Worm (Caenorhabditis elegans) whole organism, young adult: ENCODE measurements around the gene swp-1.

ENCODE experiments used
- B0336.3 ChIP-seq: fragments of 200-800 bp; sonication (Bioruptor generic); IDR thresholded peaks from 2 replicates; pipeline ENCODE4 v1.3.6; 2022; ENCODE audit warnings: missing genetic modification characterization, missing compliant biosample characterization
- C06A6.2 ChIP-seq: fragments of 200-800 bp; sonication (Bioruptor generic); conservative IDR thresholded peaks from 2 replicates; pipeline ENCODE4 v1.3.6; 2022; ENCODE audit warnings: missing genetic modification characterization, missing compliant biosample characterization
- C17E4.6 ChIP-seq: fragments of 200-800 bp; sonication (Bioruptor generic); IDR thresholded peaks from 2 replicates; pipeline ENCODE4 v1.3.6; 2022; ENCODE audit warnings: missing genetic modification reagents, missing genetic modification characterization, missing compliant biosample characterization
- F10E7.11 ChIP-seq: sonication (generic microtip); optimal IDR thresholded peaks from 2 replicates; lab custom pipeline; 2017; ENCODE audit warnings: mild to moderate bottlenecking, missing genetic modification characterization, moderate library complexity, missing compliant biosample characterization
- F33H1.4 ChIP-seq: fragments of 200-800 bp; sonication (Bioruptor generic); IDR thresholded peaks from 2 replicates; pipeline ENCODE4 v1.3.6; 2022; ENCODE audit warnings: missing genetic modification reagents, missing genetic modification characterization, missing compliant biosample characterization
- F39B2.1 ChIP-seq: fragments of 200-800 bp; sonication (Bioruptor generic); IDR thresholded peaks from 2 replicates; pipeline ENCODE4 v1.3.6; 2022; ENCODE audit warnings: missing genetic modification reagents, missing genetic modification characterization, missing compliant biosample characterization
- K11D2.4 ChIP-seq: fragments of 200-800 bp; sonication (Bioruptor generic); IDR thresholded peaks from 2 replicates; pipeline ENCODE4 v1.3.6; 2022; ENCODE audit warnings: missing genetic modification reagents, missing genetic modification characterization, missing compliant biosample characterization
- Y53G8AR.9 ChIP-seq: fragments of 200-800 bp; sonication (Bioruptor generic); conservative IDR thresholded peaks from 2 replicates; pipeline ENCODE4 v1.3.6; 2022; ENCODE audit warnings: missing genetic modification reagents, missing genetic modification characterization, missing compliant biosample characterization
- Y95B8A.8 ChIP-seq: fragments of 200-800 bp; sonication (Bioruptor generic); IDR thresholded peaks from 2 replicates; pipeline ENCODE4 v1.3.6; 2022; ENCODE audit warnings: missing genetic modification reagents, missing genetic modification characterization, missing compliant biosample characterization
- ZK185.1 ChIP-seq: sonication (generic microtip); optimal IDR thresholded peaks from 2 replicates; lab custom pipeline; 2016; ENCODE audit warnings: mild to moderate bottlenecking, missing genetic modification characterization, missing compliant biosample characterization; ENCODE audit not compliant: poor library complexity, severe bottlenecking
- attf-6 ChIP-seq: fragments of 200-800 bp; sonication (Bioruptor generic); IDR thresholded peaks from 2 replicates; pipeline ENCODE4 v1.3.6; 2022; ENCODE audit warnings: missing genetic modification reagents, missing genetic modification characterization, missing compliant biosample characterization
- cebp-1 ChIP-seq, 2 experiments: fragments of 200-800 bp in 1 of 2; sonication (Bioruptor generic) in 1 of 2; sonication (generic microtip) in 1 of 2; IDR thresholded peaks in 1 of 2; optimal IDR thresholded peaks in 1 of 2; 2 replicates each; pipeline versions ENCODE4 v1.3.6 to Lab custom; 2017 to 2022; ENCODE audit warnings: missing compliant biosample characterization in 2 of 2, missing genetic modification characterization in 2 of 2, mild to moderate bottlenecking in 1 of 2, missing genetic modification reagents in 1 of 2, moderate library complexity in 1 of 2
- ceh-40 ChIP-seq: fragments of 200-800 bp; sonication (Bioruptor generic); IDR thresholded peaks from 2 replicates; pipeline ENCODE4 v1.3.6; 2022; ENCODE audit warnings: missing genetic modification characterization, missing compliant biosample characterization
- ceh-58 ChIP-seq: fragments of 200-800 bp; sonication (Bioruptor generic); IDR thresholded peaks from 2 replicates; pipeline ENCODE4 v1.3.6; 2022; ENCODE audit warnings: missing genetic modification characterization, missing compliant biosample characterization
- ceh-91 ChIP-seq: fragments of 200-800 bp; sonication (Bioruptor generic); IDR thresholded peaks from 2 replicates; pipeline ENCODE4 v1.3.6; 2022; ENCODE audit warnings: missing genetic modification reagents, missing genetic modification characterization, missing compliant biosample characterization
- chd-7 ChIP-seq: sonication (generic microtip); optimal IDR thresholded peaks from 2 replicates; lab custom pipeline; 2016; ENCODE audit warnings: mild to moderate bottlenecking, missing genetic modification characterization, moderate library complexity, missing compliant biosample characterization
- dpff-1 ChIP-seq: sonication (generic microtip); optimal IDR thresholded peaks from 2 replicates; lab custom pipeline; 2017; ENCODE audit warnings: mild to moderate bottlenecking, missing genetic modification characterization, missing compliant biosample characterization
- efl-1 ChIP-seq: fragments of 150-350 bp; optimal IDR thresholded peaks from 2 replicates; lab custom pipeline; 2014; ENCODE audit warnings: missing biosample characterization, missing genetic modification reagents, missing genetic modification characterization
- egl-18 ChIP-seq: fragments of 200-800 bp; sonication (Bioruptor generic); IDR thresholded peaks from 2 replicates; pipeline ENCODE4 v1.3.6; 2022; ENCODE audit warnings: missing genetic modification reagents, missing genetic modification characterization, missing compliant biosample characterization
- egl-44 ChIP-seq: fragments of 200-800 bp; sonication (Bioruptor generic); IDR thresholded peaks from 2 replicates; pipeline ENCODE4 v1.3.6; 2022; ENCODE audit warnings: missing genetic modification reagents, missing genetic modification characterization, missing compliant biosample characterization
- ets-4 ChIP-seq: fragments of 200-800 bp; sonication (Bioruptor generic); optimal IDR thresholded peaks from 2 replicates; lab custom pipeline; 2018; ENCODE audit warnings: mild to moderate bottlenecking, missing genetic modification characterization, missing compliant biosample characterization
- him-1 ChIP-seq: sonication (generic microtip); optimal IDR thresholded peaks from 2 replicates; lab custom pipeline; 2016; ENCODE audit warnings: missing genotype, missing genetic modification reagents, missing genetic modification characterization, missing compliant biosample characterization
- hmg-20 ChIP-seq: fragments of 200-800 bp; sonication (Bioruptor generic); IDR thresholded peaks from 2 replicates; pipeline ENCODE4 v1.3.6; 2022; ENCODE audit warnings: missing genetic modification reagents, missing genetic modification characterization, missing compliant biosample characterization
- hrde-1 ChIP-seq: sonication (generic microtip); optimal IDR thresholded peaks from 2 replicates; lab custom pipeline; 2016; ENCODE audit warnings: missing genetic modification characterization, mild to moderate bottlenecking, missing compliant biosample characterization, moderate library complexity, missing genotype, missing genetic modification reagents, borderline replicate concordance
- let-526 ChIP-seq: fragments of 200-800 bp; sonication (Bioruptor generic); IDR thresholded peaks from 2 replicates; pipeline ENCODE4 v1.3.6; 2022; ENCODE audit warnings: missing genetic modification reagents, missing genetic modification characterization, missing compliant biosample characterization
- lin-54 ChIP-seq: fragments of 200-800 bp; sonication (Bioruptor generic); optimal IDR thresholded peaks from 2 replicates; lab custom pipeline; 2018; ENCODE audit warnings: mild to moderate bottlenecking, missing genetic modification characterization, missing compliant biosample characterization
- lsl-1 ChIP-seq: fragments of 200-800 bp; sonication (Bioruptor generic); optimal IDR thresholded peaks from 2 replicates; lab custom pipeline; 2018; ENCODE audit warnings: mild to moderate bottlenecking, missing genetic modification characterization, moderate library complexity, missing compliant biosample characterization
- lsy-27 ChIP-seq: sonication (generic microtip); optimal IDR thresholded peaks from 2 replicates; lab custom pipeline; 2017; ENCODE audit warnings: missing genetic modification characterization, mild to moderate bottlenecking, missing compliant biosample characterization, antibody characterized with exemption, missing genotype, borderline replicate concordance; ENCODE audit not compliant: insufficient read depth
- madf-10 ChIP-seq: sonication (generic microtip); optimal IDR thresholded peaks from 2 replicates; lab custom pipeline; 2016; ENCODE audit warnings: mild to moderate bottlenecking, missing genetic modification characterization, missing compliant biosample characterization
- madf-6 ChIP-seq: fragments of 200-800 bp; sonication (Bioruptor generic); IDR thresholded peaks from 2 replicates; pipeline ENCODE4 v1.3.6; 2022; ENCODE audit warnings: missing genetic modification reagents, missing genetic modification characterization, missing compliant biosample characterization
- nfya-2 ChIP-seq: fragments of 200-800 bp; sonication (Bioruptor generic); IDR thresholded peaks from 2 replicates; pipeline ENCODE4 v1.3.6; 2022; ENCODE audit warnings: missing genetic modification reagents, missing genetic modification characterization, missing compliant biosample characterization
- rcor-1 ChIP-seq: fragments of 200-800 bp; sonication (Bioruptor generic); IDR thresholded peaks from 2 replicates; pipeline ENCODE4 v1.3.6; 2022; ENCODE audit warnings: missing genetic modification reagents, missing genetic modification characterization, missing compliant biosample characterization
- rpc-1 ChIP-seq, 2 experiments: fragments of 150-350 bp in 1 of 2; sonication (generic microtip) in 1 of 2; optimal IDR thresholded peaks; 2 replicates each; lab custom pipeline; 2014 to 2018; ENCODE audit warnings: missing biosample characterization in 1 of 2, missing genetic modification characterization in 1 of 2, missing genetic modification reagents in 1 of 2, missing genotype in 1 of 2
- somi-1 ChIP-seq: fragments of 200-800 bp; sonication (Bioruptor generic); optimal IDR thresholded peaks from 2 replicates; lab custom pipeline; 2018; ENCODE audit warnings: mild to moderate bottlenecking, missing genetic modification characterization, missing compliant biosample characterization
- sptf-2 ChIP-seq: fragments of 200-800 bp; sonication (Bioruptor generic); optimal IDR thresholded peaks from 2 replicates; lab custom pipeline; 2018; ENCODE audit warnings: mild to moderate bottlenecking, missing genetic modification characterization, missing compliant biosample characterization
- tbp1 ChIP-seq: fragments of 200-800 bp; sonication (Bioruptor generic); optimal IDR thresholded peaks from 2 replicates; lab custom pipeline; 2018; ENCODE audit warnings: mild to moderate bottlenecking, missing genetic modification characterization, missing compliant biosample characterization
- tbx-9 ChIP-seq: sonication (generic microtip); optimal IDR thresholded peaks from 2 replicates; lab custom pipeline; 2016; ENCODE audit warnings: borderline replicate concordance, missing genetic modification characterization, inconsistent platforms, missing compliant biosample characterization
- tlf-1 ChIP-seq: fragments of 200-800 bp; sonication (Bioruptor generic); optimal IDR thresholded peaks from 2 replicates; lab custom pipeline; 2018; ENCODE audit warnings: mild to moderate bottlenecking, missing genetic modification characterization, missing compliant biosample characterization
- unc-62 ChIP-seq: fragments of 150-350 bp; optimal IDR thresholded peaks from 2 replicates; lab custom pipeline; 2014; ENCODE audit warnings: missing biosample characterization, missing genetic modification reagents, missing genetic modification characterization
- ztf-18 ChIP-seq: sonication (generic microtip); optimal IDR thresholded peaks from 2 replicates; lab custom pipeline; 2016; ENCODE audit warnings: missing genotype, mild to moderate bottlenecking, missing genetic modification characterization, missing compliant biosample characterization
- ztf-22 ChIP-seq: fragments of 200-800 bp; sonication (Bioruptor generic); optimal IDR thresholded peaks from 2 replicates; lab custom pipeline; 2018; ENCODE audit warnings: mild to moderate bottlenecking, missing genetic modification characterization, moderate library complexity, missing compliant biosample characterization

Gene swp-1

DNA sequence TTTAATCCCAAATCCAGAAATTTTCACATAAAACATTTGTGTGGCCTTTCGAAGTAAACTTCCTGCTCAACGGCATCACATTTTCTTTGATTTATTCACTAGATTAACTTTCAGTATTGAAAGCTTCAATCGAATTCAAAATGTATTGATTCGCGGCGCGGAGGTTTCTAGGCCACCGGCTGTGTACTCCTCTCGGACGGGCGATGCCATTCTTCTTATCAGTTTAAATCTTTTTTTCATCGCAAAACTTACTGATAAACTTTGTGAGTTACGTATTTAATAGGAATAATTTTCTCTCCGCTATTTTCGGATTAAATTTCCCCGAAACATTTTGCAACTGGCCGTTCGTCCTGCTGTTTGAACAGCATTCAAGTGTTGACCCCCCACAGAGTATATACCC is 16.6 kb upstream of the swp-1 start (continued):
- TF ChIP-seq madf-10 (tag; lab: Kevin White, UChicago) = peak; percentile 27
- no peak for TF ChIP-seq lsy-27
- TF ChIP-seq lsl-1 (GFP tag; lab: Kevin White, UChicago) = no peak
- TF ChIP-seq egl-18 (GFP tag; lab: Robert Waterston, UW) = no peak
- peak; percentile 12 for TF ChIP-seq ztf-18 (tag; lab: Kevin White, UChicago)
- peak; percentile 61; the same call in 1 of the 2 replicates for TF ChIP-seq madf-6 (GFP tag; lab: Robert Waterston, UW)
- no peak for TF ChIP-seq attf-6 (GFP tag; lab: Robert Waterston, UW)
- no peak for TF ChIP-seq egl-44 (GFP tag; lab: Robert Waterston, UW)
- TF ChIP-seq lin-54 (GFP tag; lab: Kevin White, UChicago) = peak; percentile 77
- no peak for TF ChIP-seq cebp-1 (GFP tag; IDR thresholded peaks at IDR 0.05; lab: Robert Waterston, UW)
- TF ChIP-seq cebp-1 (tag; optimal IDR thresholded peaks at IDR 0.05; lab: Kevin White, UChicago) = peak; percentile 51
- no peak for TF ChIP-seq unc-62
- no peak for TF ChIP-seq F39B2.1 (GFP tag; lab: Robert Waterston, UW)
- peak; percentile 46; the same call in 1 of the 2 replicates for TF ChIP-seq F33H1.4 (GFP tag; lab: Robert Waterston, UW)
- peak; percentile 16 for TF ChIP-seq tlf-1 (GFP tag; lab: Kevin White, UChicago)
- no peak for TF ChIP-seq ceh-40 (GFP tag; lab: Robert Waterston, UW)
- no peak for TF ChIP-seq ets-4
- peak; percentile 44 for TF ChIP-seq tbp1 (GFP tag; lab: Kevin White, UChicago)
- no peak for TF ChIP-seq Y95B8A.8 (GFP tag; lab: Robert Waterston, UW)

DNA sequence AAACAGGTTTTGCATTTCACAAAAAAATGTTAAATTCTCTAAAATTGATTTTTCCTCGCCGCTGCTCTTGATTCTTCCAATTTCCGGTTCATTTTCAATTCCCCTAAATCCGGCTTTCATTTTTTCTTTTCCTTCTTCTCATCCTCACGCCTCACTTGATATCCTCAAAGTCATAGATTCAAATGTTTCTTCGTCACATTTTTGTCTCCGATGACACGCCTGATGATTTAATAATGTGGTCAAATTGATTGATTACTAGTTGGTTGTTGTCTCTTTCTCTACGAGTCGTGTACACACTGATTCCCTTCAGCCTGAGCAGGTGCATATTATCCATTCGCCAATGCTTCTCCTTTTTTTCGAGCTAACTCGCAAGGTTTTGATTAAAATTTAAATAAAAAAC is 16.2 kb upstream of the swp-1 start:
- TF ChIP-seq nfya-2 (GFP tag; lab: Robert Waterston, UW) (no peak), hmg-20 (no peak), let-526 (GFP tag; lab: Robert Waterston, UW) (no peak), Y53G8AR.9 (GFP tag; lab: Robert Waterston, UW) (no peak), him-1 (tag; lab: Kevin White, UChicago) (no peak), F39B2.1 (GFP tag; lab: Robert Waterston, UW) (no peak), hrde-1 (tag; lab: Kevin White, UChicago) (no peak), ZK185.1 (tag; lab: Kevin White, UChicago) (no peak), B0336.3 (GFP tag; lab: Robert Waterston, UW) (no peak), somi-1 (GFP tag; lab: Kevin White, UChicago) (no peak), rcor-1 (no peak), chd-7 (tag; lab: Kevin White, UChicago) (no peak), rpc-1 (optimal IDR thresholded peaks at IDR 0.05; lab: Kevin White, UChicago) (no peak), rpc-1 (tag; optimal IDR thresholded peaks at IDR 0.05; lab: Kevin White, UChicago) (no peak), efl-1 (GFP tag; lab: Kevin White, UChicago) (no peak), K11D2.4 (GFP tag; lab: Robert Waterston, UW) (no peak)

ce11 chrIII:5720266-5721019 is 15.1 kb upstream of the swp-1 start:
- TF ChIP-seq dpff-1 (tag; lab: Kevin White, UChicago) (no peak), C17E4.6 (GFP tag; lab: Robert Waterston, UW) (no peak), K11D2.4 (GFP tag; lab: Robert Waterston, UW) (no peak), tbx-9 (tag; lab: Kevin White, UChicago) (no peak), ceh-58 (GFP tag; lab: Robert Waterston, UW) (no peak), C06A6.2 (no peak), rpc-1 (optimal IDR thresholded peaks at IDR 0.05; lab: Kevin White, UChicago) (no peak), rpc-1 (tag; optimal IDR thresholded peaks at IDR 0.05; lab: Kevin White, UChicago) (no peak), chd-7 (tag; lab: Kevin White, UChicago) (no peak), ztf-22 (no peak), ztf-18 (tag; lab: Kevin White, UChicago) (no peak), F10E7.11 (tag; lab: Kevin White, UChicago) (no peak), ceh-91 (GFP tag; lab: Robert Waterston, UW) (no peak), B0336.3 (GFP tag; lab: Robert Waterston, UW) (no peak), nfya-2 (GFP tag; lab: Robert Waterston, UW) (no peak), sptf-2 (GFP tag; lab: Kevin White, UChicago) (no peak)
